Fruit fly (Drosophila melanogaster): ENCODE measurements around the gene CG32445.

The CG32445 gene

DNA sequence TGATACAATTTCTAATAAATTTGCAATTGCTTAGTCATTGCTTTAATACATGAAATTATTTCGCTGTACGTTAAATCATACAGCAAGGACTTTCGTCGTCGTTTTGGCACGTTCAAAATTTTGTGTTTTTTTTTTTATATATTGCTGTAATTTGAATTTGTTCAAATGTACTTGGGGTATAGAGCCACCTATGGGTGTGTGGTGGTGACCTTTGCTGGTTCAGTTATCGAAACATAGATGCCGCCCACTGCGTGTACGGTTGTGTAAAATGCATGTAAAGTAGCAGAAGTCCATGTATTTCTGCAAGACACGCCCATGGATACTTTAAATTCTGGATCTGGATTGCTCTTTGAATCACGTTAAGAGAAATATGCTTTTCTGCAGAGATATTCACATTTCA, 34.9 kb upstream of the CG32445 start (continued):
- TF ChIP-seq stc (GFP tag; IDR thresholded peaks at IDR 0.05), result 0 out of 2 replicates have a peak, but pooled peaks have one; percentile 12
- TF ChIP-seq seq (GFP tag; IDR thresholded peaks at IDR 0.05), result no peak
- TF ChIP-seq CG12391 (tag; optimal IDR thresholded peaks at IDR 0.05), result peak; percentile 24
- TF ChIP-seq D19B (GFP tag; optimal IDR thresholded peaks at IDR 0.05), result no peak
- TF ChIP-seq B-H1 (GFP tag; IDR thresholded peaks at IDR 0.05), result no peak
- no peak for TF ChIP-seq CG18011 (GFP tag; optimal IDR thresholded peaks at IDR 0.05)
- TF ChIP-seq Six4 (GFP tag; optimal IDR thresholded peaks at IDR 0.05), result peak; percentile 26
- TF ChIP-seq CG18599 (GFP tag; optimal IDR thresholded peaks at IDR 0.05), result no peak
- TF ChIP-seq CG42726 (GFP tag; IDR thresholded peaks at IDR 0.05; ENCODE audit: partially characterized antibody), result peak; percentile 84
- no peak; the same call in 2 of the 3 replicates for TF ChIP-seq CG17361 (GFP tag; IDR thresholded peaks at IDR 0.05)
- TF ChIP-seq Abd-B (GFP tag; optimal IDR thresholded peaks at IDR 0.05), result no peak
- TF ChIP-seq Hmx (GFP tag; optimal IDR thresholded peaks at IDR 0.05), result no peak
- no peak for TF ChIP-seq Asciz (GFP tag; optimal IDR thresholded peaks at IDR 0.05)
- TF ChIP-seq sug (tag; optimal IDR thresholded peaks at IDR 0.05), result no peak
- TF ChIP-seq sima (GFP tag; optimal IDR thresholded peaks at IDR 0.05), result no peak
- TF ChIP-seq CG32532 (GFP tag; IDR thresholded peaks at IDR 0.05), result peak; percentile 83; the same call in 1 of the 2 replicates
- no peak for TF ChIP-seq pan (optimal IDR thresholded peaks at IDR 0.05)
- TF ChIP-seq pan (GFP tag; optimal IDR thresholded peaks at IDR 0.05 in 1 of 2, IDR thresholded peaks at IDR 0.05 in 1 of 2), result no peak
- no peak for TF ChIP-seq stwl (tag; optimal IDR thresholded peaks at IDR 0.05)
- peak; percentile 47 for TF ChIP-seq phol (tag; optimal IDR thresholded peaks at IDR 0.05)
- peak; percentile 18; the same call in 1 of the 3 replicates for TF ChIP-seq CG3726 (GFP tag; IDR thresholded peaks at IDR 0.05)
- no peak for TF ChIP-seq CG11093 (GFP tag; IDR thresholded peaks at IDR 0.05)
- TF ChIP-seq CG12299 (tag; optimal IDR thresholded peaks at IDR 0.05), result no peak
- no peak for TF ChIP-seq CG43689 (GFP tag; IDR thresholded peaks at IDR 0.05)
- TF ChIP-seq CG3281 (GFP tag; optimal IDR thresholded peaks at IDR 0.05), result no peak
- peak; percentile 54 for TF ChIP-seq CoRest (tag; optimal IDR thresholded peaks at IDR 0.05)
- TF ChIP-seq pho (GFP tag; optimal IDR thresholded peaks at IDR 0.05), result peak; percentile 36
- TF ChIP-seq Fer2 (tag; optimal IDR thresholded peaks at IDR 0.05), result no peak
- TF ChIP-seq CG1529 (GFP tag; optimal IDR thresholded peaks at IDR 0.05), result no peak
- no peak for TF ChIP-seq PHDP (tag; optimal IDR thresholded peaks at IDR 0.05)
- peak; percentile 7 for TF ChIP-seq MTF-1 (GFP tag; optimal IDR thresholded peaks at IDR 0.05; ENCODE audit: borderline replicate concordance)
- TF ChIP-seq p53 (GFP tag; optimal IDR thresholded peaks at IDR 0.05), result peak; percentile 70
- no peak for TF ChIP-seq fd64A (GFP tag; optimal IDR thresholded peaks at IDR 0.05)
- peak; percentile 49; the same call in 1 of the 2 replicates for TF ChIP-seq ttk (GFP tag; IDR thresholded peaks at IDR 0.05)
- TF ChIP-seq Ada2b (GFP tag; IDR thresholded peaks at IDR 0.05), result 0 out of 2 replicates have a peak, but pooled peaks have one; percentile 16
- peak; percentile 4 for TF ChIP-seq CG18619 (GFP tag; optimal IDR thresholded peaks at IDR 0.05)
- no peak for TF ChIP-seq CG5953 (GFP tag; IDR thresholded peaks at IDR 0.05)
- TF ChIP-seq Med (GFP tag), result peak; percentile 95
- peak; percentile 42 for TF ChIP-seq ind (GFP tag; optimal IDR thresholded peaks at IDR 0.05)
- peak; percentile 63 for TF ChIP-seq Nf-YC (tag; optimal IDR thresholded peaks at IDR 0.05)
- TF ChIP-seq CG8944 (GFP tag; optimal IDR thresholded peaks at IDR 0.05), result peak; percentile 72
- TF ChIP-seq Mes4 (GFP tag; optimal IDR thresholded peaks at IDR 0.05), result peak; percentile 60
- TF ChIP-seq tin (GFP tag; optimal IDR thresholded peaks at IDR 0.05), result peak; percentile 72
- no peak for TF ChIP-seq Lpt (GFP tag; optimal IDR thresholded peaks at IDR 0.05)
- TF ChIP-seq YL-1 (GFP tag; optimal IDR thresholded peaks at IDR 0.05), result no peak
- peak; percentile 16 for TF ChIP-seq CG10209 (GFP tag; optimal IDR thresholded peaks at IDR 0.05)
- TF ChIP-seq Ptx1 (GFP tag; IDR thresholded peaks at IDR 0.05), result no peak
- TF ChIP-seq vnd (GFP tag; IDR thresholded peaks at IDR 0.05; ENCODE audit: partially characterized antibody), result 0 out of 3 replicates have a peak, but pooled peaks have one; percentile 48
- no peak for TF ChIP-seq lov (optimal IDR thresholded peaks at IDR 0.05)
- TF ChIP-seq lov (GFP tag; IDR thresholded peaks at IDR 0.05), result no peak
- TF ChIP-seq CG1024 (GFP tag; IDR thresholded peaks at IDR 0.05), result peak; percentile 35; the same call in 1 of the 2 replicates
- no peak for TF ChIP-seq Dfd (GFP tag; optimal IDR thresholded peaks at IDR 0.05)
